Worm (Caenorhabditis elegans) whole organism, early embryonic: ENCODE results near the gene ins-34.

Source experiments
- B0310.2 ChIP-seq: sonication (generic microtip); optimal IDR thresholded peaks from 2 replicates; lab custom pipeline; 2016; ENCODE audit warnings: mild to moderate bottlenecking, missing genetic modification characterization, missing compliant biosample characterization
- F13C5.2 ChIP-seq: sonication (generic microtip); optimal IDR thresholded peaks from 2 replicates; lab custom pipeline; 2017; ENCODE audit warnings: mild to moderate bottlenecking, missing genetic modification characterization, inconsistent platforms, missing compliant biosample characterization
- aly-1 ChIP-seq: sonication (generic microtip); optimal IDR thresholded peaks from 2 replicates; lab custom pipeline; 2016; ENCODE audit warnings: missing genetic modification characterization, missing compliant biosample characterization
- ama-1 ChIP-seq: fragments of 150-350 bp; optimal IDR thresholded peaks from 2 replicates; lab custom pipeline; 2014
- ceh-13 ChIP-seq: fragments of 200-800 bp; sonication (Bioruptor generic); optimal IDR thresholded peaks from 2 replicates; lab custom pipeline; 2018; ENCODE audit warnings: mild to moderate bottlenecking, missing genetic modification characterization, missing compliant biosample characterization
- ceh-36 ChIP-seq: sonication (generic microtip); optimal IDR thresholded peaks from 2 replicates; lab custom pipeline; 2016; ENCODE audit warnings: missing genetic modification characterization, inconsistent platforms, missing compliant biosample characterization
- ets-7 ChIP-seq: sonication (generic microtip); optimal IDR thresholded peaks from 2 replicates; lab custom pipeline; 2016; ENCODE audit warnings: missing genotype, missing genetic modification characterization, missing compliant biosample characterization
- flt-1 ChIP-seq: fragments of 200-800 bp; sonication (Bioruptor generic); IDR thresholded peaks from 2 replicates; pipeline ENCODE4 v1.3.6; 2022; ENCODE audit warnings: missing genetic modification characterization, missing compliant biosample characterization
- hmbx-1 ChIP-seq: sonication (generic microtip); optimal IDR thresholded peaks from 2 replicates; lab custom pipeline; 2016; ENCODE audit warnings: mild to moderate bottlenecking, missing genetic modification characterization, missing compliant biosample characterization
- hmg-4 ChIP-seq: fragments of 200-800 bp; sonication (Bioruptor generic); optimal IDR thresholded peaks from 2 replicates; lab custom pipeline; 2018; ENCODE audit warnings: mild to moderate bottlenecking, missing genetic modification characterization, missing compliant biosample characterization
- hnd-1 ChIP-seq: sonication (generic microtip); optimal IDR thresholded peaks from 2 replicates; lab custom pipeline; 2016; ENCODE audit warnings: missing genetic modification characterization, missing compliant biosample characterization
- pes-1 ChIP-seq: fragments of 200-800 bp; sonication (Bioruptor generic); IDR thresholded peaks from 2 replicates; pipeline ENCODE4 v1.3.6; 2022; ENCODE audit warnings: missing genetic modification reagents, missing genetic modification characterization, missing compliant biosample characterization
- scrt-1 ChIP-seq: fragments of 200-800 bp; sonication (Bioruptor generic); IDR thresholded peaks from 2 replicates; pipeline ENCODE4 v1.3.6; 2022; ENCODE audit warnings: missing genetic modification characterization, missing compliant biosample characterization
- sea-1 ChIP-seq: fragments of 200-800 bp; sonication (Bioruptor generic); conservative IDR thresholded peaks from 2 replicates; pipeline ENCODE4 v1.3.6; 2022; ENCODE audit warnings: missing genetic modification characterization, missing compliant biosample characterization
- tbx-11 ChIP-seq: fragments of 200-800 bp; sonication (Bioruptor generic); IDR thresholded peaks from 2 replicates; pipeline ENCODE4 v1.3.6; 2022; ENCODE audit warnings: missing genetic modification characterization, missing compliant biosample characterization
- tbx-37 ChIP-seq: fragments of 200-800 bp; sonication (Bioruptor generic); conservative IDR thresholded peaks from 2 replicates; pipeline ENCODE4 v1.3.6; 2022; ENCODE audit warnings: missing genetic modification reagents, missing genetic modification characterization, missing compliant biosample characterization
- tra-4 ChIP-seq: sonication (generic microtip); optimal IDR thresholded peaks from 2 replicates; lab custom pipeline; 2017; ENCODE audit warnings: missing genetic modification characterization, missing compliant biosample characterization

Gene ins-34

DNA sequence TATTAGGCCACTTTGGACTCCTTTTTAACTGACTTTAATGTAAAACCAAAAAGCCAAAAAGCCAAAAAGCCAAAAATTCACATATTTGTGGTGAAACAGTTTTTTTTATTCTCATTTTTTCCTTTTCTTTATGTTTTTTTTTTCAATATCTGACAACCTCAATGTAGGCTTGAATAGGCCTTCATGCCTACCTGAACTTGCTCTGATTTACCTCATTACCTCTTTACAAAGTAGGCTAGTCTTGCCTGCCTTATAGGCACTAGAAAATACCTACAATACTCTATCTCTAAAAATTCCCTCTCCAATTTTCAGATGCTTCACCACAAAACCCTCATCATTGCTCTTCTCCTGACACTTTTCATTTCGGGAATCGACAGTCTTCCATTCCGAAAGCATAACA, at the start of gene ins-34:
ins-34 (plus strand) TSS at position 301 of the 400 bp plus-strand sequence.
- TF ChIP-seq pes-1 (no peak), hnd-1 (tag; lab: Kevin White, UChicago) (no peak), hmbx-1 (no peak), scrt-1 (no peak)

- TF ChIP-seq ama-1 (lab: Kevin White, UChicago) (no peak), hmbx-1 (no peak), sea-1 (no peak), pes-1 (no peak), aly-1 (tag; lab: Kevin White, UChicago) (no peak), tbx-11 (GFP tag; lab: Robert Waterston, UW) (no peak), hnd-1 (tag; lab: Kevin White, UChicago) (no peak), hmg-4 (GFP tag; lab: Kevin White, UChicago) (no peak), scrt-1 (no peak), ets-7 (no peak), flt-1 (GFP tag; lab: Robert Waterston, UW) (no peak), ceh-36 (no peak), F13C5.2 (tag; lab: Kevin White, UChicago) (no peak), ceh-13 (GFP tag; lab: Kevin White, UChicago) (no peak), tra-4 (no peak), B0310.2 (tag; lab: Kevin White, UChicago) (no peak), tbx-37 (no peak)
Measured at ce11 chrIV:14060612-14061011, 45.8 kb upstream of the ins-34 start, which contains the start of gene Y37A1B.4. TSS of gene Y37A1B.4 (minus strand) at chrIV:14060712.

DNA sequence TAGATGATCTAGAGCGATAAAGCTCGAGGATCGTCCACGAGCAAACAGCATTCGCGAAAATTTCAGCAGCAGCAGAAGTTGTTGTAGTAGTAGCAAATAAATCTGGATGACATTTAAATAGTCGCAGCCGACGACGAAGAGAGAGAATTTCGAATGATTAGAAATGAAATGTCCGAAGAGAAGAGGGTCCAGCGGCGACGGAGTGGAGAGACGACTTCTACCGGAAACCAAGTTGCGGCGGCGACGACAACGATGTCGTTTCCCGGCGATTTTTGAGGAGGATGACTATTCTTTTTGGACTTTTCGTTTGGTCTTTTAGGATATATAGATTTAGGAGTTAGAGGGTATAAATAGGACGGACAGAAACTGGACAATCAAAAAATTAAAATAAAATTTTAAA, 40.0 kb upstream of the ins-34 start:
- no peak for TF ChIP-seq aly-1 (tag; lab: Kevin White, UChicago)
- TF ChIP-seq hmbx-1 = no peak
- TF ChIP-seq sea-1 = no peak
- no peak for TF ChIP-seq flt-1 (GFP tag; lab: Robert Waterston, UW)
- no peak for TF ChIP-seq scrt-1
- no peak for TF ChIP-seq tbx-11 (GFP tag; lab: Robert Waterston, UW)
- TF ChIP-seq B0310.2 (tag; lab: Kevin White, UChicago) = no peak
- TF ChIP-seq ets-7 = no peak
- no peak for TF ChIP-seq F13C5.2 (tag; lab: Kevin White, UChicago)

- TF ChIP-seq ets-7 = no peak
- no peak for TF ChIP-seq ceh-13 (GFP tag; lab: Kevin White, UChicago)
- no peak for TF ChIP-seq tbx-37
- TF ChIP-seq flt-1 (GFP tag; lab: Robert Waterston, UW) = no peak
- TF ChIP-seq ceh-36 = no peak
- no peak for TF ChIP-seq sea-1
- no peak for TF ChIP-seq scrt-1
- no peak for TF ChIP-seq aly-1 (tag; lab: Kevin White, UChicago)
- no peak for TF ChIP-seq pes-1
- TF ChIP-seq hmg-4 (GFP tag; lab: Kevin White, UChicago) = no peak
- no peak for TF ChIP-seq hmbx-1
Measured at ce11 chrIV:14069760-14070159, 36.6 kb upstream of the ins-34 start, which contains the start of gene lst-4. TSS of gene lst-4 (minus strand) at chrIV:14069860.

- no peak for TF ChIP-seq ama-1 (lab: Kevin White, UChicago)
- TF ChIP-seq hmg-4 (GFP tag; lab: Kevin White, UChicago) = no peak
Measured at ce11 chrIV:14070185-14070991, 36.0 kb upstream of the ins-34 start.

- no peak for TF ChIP-seq ceh-13 (GFP tag; lab: Kevin White, UChicago)
- no peak for TF ChIP-seq aly-1 (tag; lab: Kevin White, UChicago)
- no peak for TF ChIP-seq hmbx-1
- TF ChIP-seq tbx-37 = no peak
- no peak for TF ChIP-seq F13C5.2 (tag; lab: Kevin White, UChicago)
- TF ChIP-seq hmg-4 (GFP tag; lab: Kevin White, UChicago) = no peak
- TF ChIP-seq tra-4 = no peak
- TF ChIP-seq flt-1 (GFP tag; lab: Robert Waterston, UW) = no peak
- TF ChIP-seq hnd-1 (tag; lab: Kevin White, UChicago) = no peak
- TF ChIP-seq B0310.2 (tag; lab: Kevin White, UChicago) = no peak
- no peak for TF ChIP-seq scrt-1
- TF ChIP-seq sea-1 = no peak
- no peak for TF ChIP-seq ama-1 (lab: Kevin White, UChicago)
- no peak for TF ChIP-seq ceh-36
Measured at ce11 chrIV:14070992-14071289, 35.4 kb upstream of the ins-34 start.

ce11 chrIV:14071466-14071865, 34.9 kb upstream of the ins-34 start, which contains the start of gene ccar-1:
TSS of gene ccar-1 (plus strand) at chrIV:14071548.
- TF ChIP-seq hmbx-1 (no peak), pes-1 (no peak), hmg-4 (GFP tag; lab: Kevin White, UChicago) (peak; percentile 32), sea-1 (0 out of 2 replicates have a peak, but pooled peaks have one; percentile 63)

ce11 chrIV:14072011-14072649, 34.2 kb upstream of the ins-34 start:
- TF ChIP-seq scrt-1 (no peak), aly-1 (tag; lab: Kevin White, UChicago) (no peak), sea-1 (no peak), tbx-11 (GFP tag; lab: Robert Waterston, UW) (0 out of 2 replicates have a peak, but pooled peaks have one; percentile 57), hmbx-1 (no peak), F13C5.2 (tag; lab: Kevin White, UChicago) (no peak)
